Fruit fly (Drosophila melanogaster) whole organism, embryonic: ENCODE results near the gene Sbf.

Experiments used
- Abd-B ChIP-seq: fragments of 200-800 bp; sonication (Bioruptor generic); optimal IDR thresholded peaks from 2 replicates; lab custom pipeline; 2018; ENCODE audit warnings: missing biosample characterization, mild to moderate bottlenecking, missing genetic modification characterization, moderate library complexity
- Adf1 ChIP-seq: fragments of 200-800 bp; sonication (Bioruptor generic); IDR thresholded peaks from 2 replicates; pipeline ENCODE4 v1.3.6; 2022; ENCODE audit warnings: missing biosample characterization, missing genetic modification characterization
- CG10959 ChIP-seq: fragments of 200-800 bp; sonication (Bioruptor generic); IDR thresholded peaks from 2 replicates; pipeline ENCODE4 v1.3.6; 2022; ENCODE audit warnings: missing biosample characterization, missing genetic modification characterization
- CG11398 ChIP-seq: fragments of 200-800 bp; sonication (Bioruptor generic); optimal IDR thresholded peaks from 2 replicates; lab custom pipeline; 2016; ENCODE audit warnings: missing biosample characterization, missing genetic modification characterization
- CG11723 ChIP-seq: fragments of 200-800 bp; sonication (Bioruptor generic); optimal IDR thresholded peaks from 2 replicates; lab custom pipeline; 2017; ENCODE audit warnings: missing biosample characterization, mild to moderate bottlenecking, missing genetic modification characterization
- CG1233 ChIP-seq: fragments of 200-800 bp; sonication (Bioruptor generic); optimal IDR thresholded peaks from 4 replicates; lab custom pipeline; 2018; ENCODE audit warnings: missing biosample characterization, mild to moderate bottlenecking, missing genetic modification characterization
- CG12769 ChIP-seq: fragments of 200-800 bp; sonication (Bioruptor generic); optimal IDR thresholded peaks from 2 replicates; lab custom pipeline; 2019; ENCODE audit warnings: missing biosample characterization, mild to moderate bottlenecking, missing genetic modification characterization, moderate library complexity
- CG13287 ChIP-seq: fragments of 200-800 bp; sonication (Bioruptor generic); IDR thresholded peaks from 2 replicates; pipeline ENCODE4 v1.3.6; 2022; ENCODE audit warnings: missing biosample characterization, missing genetic modification characterization; ENCODE audit not compliant: partially characterized antibody
- CG14860 ChIP-seq: fragments of 200-800 bp; sonication (Bioruptor generic); IDR thresholded peaks from 3 replicates; pipeline ENCODE4 v1.3.6; 2022; ENCODE audit warnings: missing biosample characterization, missing genetic modification characterization; ENCODE audit not compliant: partially characterized antibody
- CG17186 ChIP-seq: fragments of 200-800 bp; sonication (Bioruptor generic); optimal IDR thresholded peaks from 3 replicates; lab custom pipeline; 2017; ENCODE audit warnings: missing biosample characterization, missing genetic modification reagents, missing genetic modification characterization
- CG17328 ChIP-seq: fragments of 200-800 bp; sonication (Bioruptor generic); IDR thresholded peaks from 2 replicates; pipeline ENCODE4 v1.3.6; 2022; ENCODE audit warnings: missing biosample characterization, missing genetic modification characterization
- CG17361 ChIP-seq: fragments of 200-800 bp; sonication (Bioruptor generic); IDR thresholded peaks from 3 replicates; pipeline ENCODE4 v1.3.6; 2022; ENCODE audit warnings: missing biosample characterization, missing genetic modification characterization
- CG17385 ChIP-seq: fragments of 200-800 bp; sonication (Bioruptor generic); optimal IDR thresholded peaks from 3 replicates; lab custom pipeline; 2018; ENCODE audit warnings: missing biosample characterization, mild to moderate bottlenecking, missing genetic modification characterization
- CG1832 ChIP-seq: fragments of 200-800 bp; sonication (Bioruptor generic); optimal IDR thresholded peaks from 2 replicates; lab custom pipeline; 2017; ENCODE audit warnings: missing biosample characterization, mild to moderate bottlenecking, missing genetic modification characterization, inconsistent platforms
- CG2120 ChIP-seq: fragments of 200-800 bp; sonication (Bioruptor generic); optimal IDR thresholded peaks from 3 replicates; lab custom pipeline; 2016; ENCODE audit warnings: missing biosample characterization, missing genetic modification characterization
- CG2712 ChIP-seq: fragments of 200-800 bp; optimal IDR thresholded peaks from 3 replicates; lab custom pipeline; 2019; ENCODE audit warnings: missing biosample characterization, mild to moderate bottlenecking, missing genetic modification characterization, moderate library complexity
- CG31365 ChIP-seq: fragments of 200-800 bp; sonication (Bioruptor generic); optimal IDR thresholded peaks from 2 replicates; lab custom pipeline; 2018; ENCODE audit warnings: missing biosample characterization, mild to moderate bottlenecking, missing genetic modification characterization
- CG34376 ChIP-seq: fragments of 200-800 bp; sonication (Bioruptor generic); optimal IDR thresholded peaks from 2 replicates; lab custom pipeline; 2018; ENCODE audit warnings: missing biosample characterization, mild to moderate bottlenecking, missing genetic modification characterization
- CG6654 ChIP-seq: fragments of 200-800 bp; sonication (Bioruptor generic); optimal IDR thresholded peaks from 2 replicates; lab custom pipeline; 2017; ENCODE audit warnings: missing biosample characterization, mild to moderate bottlenecking, missing genetic modification characterization
- CG7963 ChIP-seq: fragments of 200-800 bp; sonication (Bioruptor generic); IDR thresholded peaks from 3 replicates; pipeline ENCODE4 v1.3.6; 2022; ENCODE audit warnings: missing biosample characterization, missing genetic modification characterization; ENCODE audit not compliant: partially characterized antibody
- Deaf1 ChIP-seq: fragments of 200-800 bp; optimal IDR thresholded peaks from 3 replicates; lab custom pipeline; 2019; ENCODE audit warnings: missing biosample characterization, mild to moderate bottlenecking, missing genetic modification characterization, moderate library complexity
- Doc3 ChIP-seq: fragments of 200-800 bp; sonication (Bioruptor generic); IDR thresholded peaks from 3 replicates; pipeline ENCODE4 v1.3.6; 2022; ENCODE audit warnings: missing biosample characterization, missing genetic modification characterization; ENCODE audit not compliant: partially characterized antibody
- Ets65A ChIP-seq: fragments of 200-800 bp; sonication (Bioruptor generic); peaks from one replicate; lab custom pipeline; 2016; ENCODE audit warnings: missing biosample characterization, missing genetic modification characterization
- Ets97D ChIP-seq: fragments of 200-800 bp; sonication (Bioruptor generic); optimal IDR thresholded peaks from 3 replicates; lab custom pipeline; 2016; ENCODE audit warnings: missing biosample characterization, missing genetic modification characterization
- HLH54F ChIP-seq: fragments of 200-800 bp; sonication (Bioruptor generic); optimal IDR thresholded peaks from 3 replicates; lab custom pipeline; 2016; ENCODE audit warnings: missing biosample characterization, missing genetic modification characterization
- HmgZ ChIP-seq: fragments of 200-800 bp; sonication (Bioruptor generic); optimal IDR thresholded peaks from 2 replicates; lab custom pipeline; 2018; ENCODE audit warnings: missing biosample characterization, mild to moderate bottlenecking, missing genetic modification characterization
- Med ChIP-seq: fragments of 200-800 bp; sonication (Bioruptor generic); peaks from one replicate; lab custom pipeline; 2016; ENCODE audit warnings: missing biosample characterization, missing genetic modification characterization, mild to moderate bottlenecking, inconsistent platforms, moderate library complexity
- NC2α ChIP-seq: fragments of 200-800 bp; sonication (Bioruptor generic); optimal IDR thresholded peaks from 2 replicates; lab custom pipeline; 2016; ENCODE audit warnings: missing biosample characterization, missing genetic modification characterization
- NC2β ChIP-seq: fragments of 200-800 bp; sonication (Bioruptor generic); optimal IDR thresholded peaks from 2 replicates; lab custom pipeline; 2016; ENCODE audit warnings: missing biosample characterization, missing genetic modification characterization
- Pdp1 ChIP-seq, 2 experiments: fragments of 200-800 bp; sonication (Bioruptor generic); optimal IDR thresholded peaks; 3 replicates each; lab custom pipeline; 2016; ENCODE audit warnings: missing biosample characterization in 2 of 2, missing genetic modification characterization in 2 of 2, mild to moderate bottlenecking in 1 of 2, moderate library complexity in 1 of 2
- Sox102F ChIP-seq: fragments of 200-800 bp; sonication (Bioruptor generic); optimal IDR thresholded peaks from 2 replicates; lab custom pipeline; 2018; ENCODE audit warnings: missing biosample characterization, mild to moderate bottlenecking, missing genetic modification characterization, moderate library complexity
- TFAM ChIP-seq: fragments of 200-800 bp; sonication (Bioruptor generic); optimal IDR thresholded peaks from 2 replicates; lab custom pipeline; 2017; ENCODE audit warnings: missing biosample characterization, missing genetic modification characterization, inconsistent platforms
- Xbp1 ChIP-seq: fragments of 200-800 bp; sonication (Bioruptor generic); optimal IDR thresholded peaks from 3 replicates; lab custom pipeline; 2016; ENCODE audit warnings: missing biosample characterization, mild to moderate bottlenecking, missing genetic modification characterization
- ase ChIP-seq: fragments of 200-800 bp; sonication (Bioruptor generic); IDR thresholded peaks from 3 replicates; pipeline ENCODE4 v1.3.6; 2022; ENCODE audit warnings: missing biosample characterization, missing genetic modification characterization
- bcd ChIP-seq: fragments of 200-800 bp; sonication (Bioruptor generic); optimal IDR thresholded peaks from 2 replicates; lab custom pipeline; 2017; ENCODE audit warnings: missing biosample characterization, mild to moderate bottlenecking, missing genetic modification characterization
- bsh ChIP-seq, 2 experiments: fragments of 200-800 bp; sonication (Bioruptor generic); optimal IDR thresholded peaks; 2 replicates each; lab custom pipeline; 2017 to 2018; ENCODE audit warnings: mild to moderate bottlenecking in 2 of 2, missing biosample characterization in 2 of 2, missing genetic modification characterization in 2 of 2, moderate library complexity in 1 of 2
- cas ChIP-seq: fragments of 200-800 bp; sonication (Bioruptor generic); IDR thresholded peaks from 2 replicates; pipeline ENCODE4 v1.3.6; 2022; ENCODE audit warnings: missing biosample characterization, missing genetic modification characterization
- dati ChIP-seq: fragments of 200-800 bp; sonication (Bioruptor generic); IDR thresholded peaks from 2 replicates; pipeline ENCODE4 v1.3.6; 2022; ENCODE audit warnings: missing biosample characterization, missing genetic modification characterization
- dm ChIP-seq: fragments of 200-800 bp; sonication (Bioruptor generic); optimal IDR thresholded peaks from 3 replicates; lab custom pipeline; 2016; ENCODE audit warnings: missing biosample characterization, missing genetic modification characterization
- dmrt99B ChIP-seq: fragments of 200-800 bp; sonication (Bioruptor generic); optimal IDR thresholded peaks from 2 replicates; lab custom pipeline; 2018; ENCODE audit warnings: missing biosample characterization, mild to moderate bottlenecking, missing genetic modification characterization, moderate library complexity
- en ChIP-seq: fragments of 200-800 bp; sonication (Bioruptor generic); optimal IDR thresholded peaks from 2 replicates; lab custom pipeline; 2016; ENCODE audit warnings: missing biosample characterization, missing genetic modification characterization
- ham ChIP-seq: fragments of 200-800 bp; sonication (Bioruptor generic); IDR thresholded peaks from 2 replicates; pipeline ENCODE4 v1.3.6; 2022; ENCODE audit warnings: missing biosample characterization, missing genetic modification characterization
- inv ChIP-seq: fragments of 200-800 bp; sonication (Bioruptor generic); IDR thresholded peaks from 2 replicates; pipeline ENCODE4 v1.3.6; 2022; ENCODE audit warnings: missing biosample characterization, missing genetic modification characterization; ENCODE audit not compliant: partially characterized antibody
- kay ChIP-seq: fragments of 200-800 bp; sonication (Bioruptor generic); optimal IDR thresholded peaks from 2 replicates; lab custom pipeline; 2016; ENCODE audit warnings: missing biosample characterization, missing genetic modification characterization
- org-1 ChIP-seq: fragments of 200-800 bp; sonication (Bioruptor generic); optimal IDR thresholded peaks from 2 replicates; lab custom pipeline; 2017; ENCODE audit warnings: missing biosample characterization, missing genetic modification characterization
- scrt ChIP-seq: fragments of 200-800 bp; sonication (Bioruptor generic); optimal IDR thresholded peaks from 2 replicates; lab custom pipeline; 2018; ENCODE audit warnings: missing biosample characterization, mild to moderate bottlenecking, missing genetic modification characterization, moderate library complexity
- sens-2 ChIP-seq: fragments of 200-800 bp; sonication (Bioruptor generic); IDR thresholded peaks from 2 replicates; pipeline ENCODE4 v1.3.6; 2022; ENCODE audit warnings: missing biosample characterization, missing genetic modification characterization
- seq ChIP-seq: fragments of 200-800 bp; sonication (Bioruptor generic); IDR thresholded peaks from 2 replicates; pipeline ENCODE4 v1.3.6; 2022; ENCODE audit warnings: missing biosample characterization, missing genetic modification characterization
- tap ChIP-seq: fragments of 200-800 bp; optimal IDR thresholded peaks from 3 replicates; lab custom pipeline; 2019; ENCODE audit warnings: missing biosample characterization, mild to moderate bottlenecking, missing genetic modification characterization, moderate library complexity
- toy ChIP-seq: fragments of 200-800 bp; sonication (Bioruptor generic); IDR thresholded peaks from 2 replicates; pipeline ENCODE4 v1.3.6; 2022; ENCODE audit warnings: missing biosample characterization, missing genetic modification characterization
- zfh2 ChIP-seq: fragments of 200-800 bp; sonication (Bioruptor generic); optimal IDR thresholded peaks from 2 replicates; lab custom pipeline; 2016; ENCODE audit warnings: missing biosample characterization, missing genetic modification characterization

Gene Sbf

DNA sequence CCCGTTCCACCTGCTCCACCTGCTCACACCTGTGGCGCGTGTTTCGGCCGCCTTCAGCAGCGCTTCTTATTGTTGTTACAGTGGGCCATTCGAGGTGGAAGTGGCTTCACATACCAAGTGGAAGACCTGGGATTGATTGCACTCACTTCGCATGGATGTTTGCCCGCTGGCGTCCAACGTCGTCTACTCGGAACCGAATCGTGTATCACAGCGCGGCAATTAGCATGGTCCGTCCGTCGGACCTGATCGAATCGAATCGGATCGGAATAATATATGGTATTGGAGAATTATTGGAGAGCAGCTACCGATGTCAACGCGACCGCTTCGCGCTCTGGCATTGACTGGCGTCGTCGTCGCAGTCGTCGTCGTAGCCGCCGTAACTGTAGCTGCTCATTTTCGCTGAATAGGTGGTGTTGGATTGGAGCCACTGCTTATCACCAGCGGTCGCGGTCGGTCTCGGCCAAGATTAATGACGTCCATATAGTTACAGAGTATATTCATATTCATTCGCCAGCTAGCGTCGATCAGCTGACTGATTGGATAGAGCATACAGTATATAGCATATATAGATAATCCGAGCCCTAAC, 16.2 kb upstream of the Sbf start, which contains the start of gene ClC-a (continued):
- TF ChIP-seq cas (GFP tag; lab: Robert Waterston, UW) (no peak), CG31365 (tag; lab: Kevin White, UChicago) (no peak), dm (GFP tag; lab: Kevin White, UChicago) (no peak), CG2712 (no peak), Adf1 (peak; percentile 89), CG17328 (GFP tag; lab: Robert Waterston, UW) (no peak), CG14860 (GFP tag; lab: Robert Waterston, UW) (no peak), zfh2 (GFP tag; lab: Kevin White, UChicago) (no peak), CG34376 (GFP tag; lab: Kevin White, UChicago) (peak; percentile 90), CG1233 (no peak), Deaf1 (peak; percentile 87), ase (GFP tag; lab: Robert Waterston, UW) (no peak), bcd (no peak), tap (no peak), CG12769 (peak; percentile 65), CG1832 (GFP tag; lab: Kevin White, UChicago) (no peak), org-1 (GFP tag; lab: Kevin White, UChicago) (no peak), seq (GFP tag; lab: Robert Waterston, UW) (peak; percentile 29; the same call in 1 of the 2 replicates), scrt (GFP tag; lab: Kevin White, UChicago) (no peak), Med (GFP tag; lab: Kevin White, UChicago) (peak; percentile 76), Ets97D (GFP tag; lab: Kevin White, UChicago) (no peak), CG11398 (no peak), CG6654 (GFP tag; lab: Kevin White, UChicago) (no peak), kay (no peak), Ets65A (GFP tag; lab: Kevin White, UChicago) (peak; percentile 89), NC2β (no peak), CG2120 (no peak), toy (no peak), dmrt99B (tag; lab: Kevin White, UChicago) (no peak), dati (GFP tag; lab: Robert Waterston, UW) (no peak), HmgZ (no peak), Xbp1 (GFP tag; lab: Kevin White, UChicago) (no peak), TFAM (GFP tag; lab: Kevin White, UChicago) (no peak), Pdp1 (GFP tag; optimal IDR thresholded peaks at IDR 0.05; lab: Kevin White, UChicago) (peak in 1 of 2 experiments; percentile 27), CG10959 (GFP tag; lab: Robert Waterston, UW) (no peak), sens-2 (GFP tag; lab: Robert Waterston, UW) (no peak), ham (no peak), CG13287 (0 out of 2 replicates have a peak, but pooled peaks have one; percentile 24), CG7963 (GFP tag; lab: Robert Waterston, UW) (no peak), CG17186 (GFP tag; lab: Kevin White, UChicago) (no peak), Sox102F (GFP tag; lab: Kevin White, UChicago) (no peak), HLH54F (GFP tag; lab: Kevin White, UChicago) (peak; percentile 3), bsh (GFP tag; optimal IDR thresholded peaks at IDR 0.05; lab: Kevin White, UChicago) (no peak), Abd-B (no peak), NC2α (GFP tag; lab: Kevin White, UChicago) (no peak), CG17361 (GFP tag; lab: Robert Waterston, UW) (no peak), CG11723 (GFP tag; lab: Kevin White, UChicago) (no peak), Doc3 (no peak), CG17385 (no peak), inv (GFP tag; lab: Robert Waterston, UW) (no peak), en (GFP tag; lab: Kevin White, UChicago) (no peak)
